Fruit fly (Drosophila melanogaster): ENCODE data around the gene Pde11.
A peak's percentile ranks its signal among the peaks of the same experiment; 100 is the strongest.

DNA sequence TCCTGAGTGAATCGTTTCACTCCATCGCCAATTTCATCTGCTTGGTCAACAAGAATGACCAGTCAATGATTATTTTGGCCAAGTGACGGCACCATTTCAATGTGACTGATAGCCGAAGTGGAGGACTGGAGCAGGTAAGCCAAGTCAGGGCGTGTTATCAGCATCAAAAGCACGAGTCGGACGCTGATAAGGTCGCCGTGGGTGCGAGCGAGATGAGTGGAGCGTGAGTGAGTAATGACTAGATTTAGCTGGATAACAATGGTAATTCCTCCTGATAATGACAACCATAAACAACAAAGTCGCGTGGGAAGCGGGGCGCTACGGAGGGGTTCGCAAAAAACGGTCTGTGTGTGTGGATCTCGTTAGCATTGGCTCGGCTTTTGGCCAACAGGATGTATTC is 29.1 kb downstream of the Pde11 start:
- no peak for TF ChIP-seq toe (GFP tag; optimal IDR thresholded peaks at IDR 0.05)
- no peak for TF ChIP-seq CG5204 (GFP tag; optimal IDR thresholded peaks at IDR 0.05)
- no peak for TF ChIP-seq Hr96 (GFP tag; optimal IDR thresholded peaks at IDR 0.05)
- TF ChIP-seq cnc (optimal IDR thresholded peaks at IDR 0.05), result no peak
- TF ChIP-seq CG33017 (tag; optimal IDR thresholded peaks at IDR 0.05), result no peak
- no peak for TF ChIP-seq CG14711 (tag; optimal IDR thresholded peaks at IDR 0.05)
- no peak for TF ChIP-seq CG12768 (GFP tag; optimal IDR thresholded peaks at IDR 0.05)
- TF ChIP-seq Crg-1 (GFP tag; optimal IDR thresholded peaks at IDR 0.05), result no peak
- TF ChIP-seq kay (GFP tag; ENCODE audit: borderline replicate concordance), result peak; percentile 56
- no peak for TF ChIP-seq Clk (GFP tag; optimal IDR thresholded peaks at IDR 0.05)
- no peak for TF ChIP-seq CG11617 (GFP tag; optimal IDR thresholded peaks at IDR 0.05)
